Fruit fly (Drosophila melanogaster): ENCODE results near the gene CG31668.
A peak's percentile ranks its signal among the peaks of the same experiment; 100 is the strongest.

The CG31668 gene

DNA sequence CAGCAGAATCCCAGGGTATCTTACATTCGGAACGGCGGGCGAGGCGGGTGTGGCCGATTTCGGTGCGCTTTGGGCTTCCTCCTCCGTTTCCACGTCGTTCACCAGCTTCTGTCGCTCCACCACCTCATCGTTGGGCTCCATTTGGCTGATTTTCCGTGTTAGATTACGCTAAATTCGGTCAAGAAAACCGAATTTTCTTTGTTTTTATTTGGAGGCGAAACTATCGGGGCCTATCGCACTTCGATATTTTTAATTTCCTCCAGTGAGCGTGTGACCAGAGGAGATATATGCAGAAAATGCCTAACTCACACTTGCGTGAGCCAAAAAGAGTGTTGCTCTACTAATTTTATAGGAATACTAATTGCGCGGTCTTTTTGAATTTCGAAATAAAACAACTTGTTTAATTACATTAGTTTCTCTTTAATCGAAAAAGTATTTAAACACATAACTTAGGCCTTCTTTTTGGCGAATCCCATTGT, 13.8 kb downstream of the CG31668 start, which contains the start of gene CG10874 (continued):
- TF ChIP-seq CG12942 (GFP tag; optimal IDR thresholded peaks at IDR 0.05) (no peak), CG13287 (GFP tag; IDR thresholded peaks at IDR 0.05; ENCODE audit: partially characterized antibody) (no peak), Oli (tag; optimal IDR thresholded peaks at IDR 0.05) (no peak), repo (GFP tag; optimal IDR thresholded peaks at IDR 0.05) (no peak), CG14667 (GFP tag; IDR thresholded peaks at IDR 0.05) (no peak), onecut (GFP tag; IDR thresholded peaks at IDR 0.05) (no peak), ato (GFP tag; IDR thresholded peaks at IDR 0.05; ENCODE audit: partially characterized antibody) (no peak), CG9797 (GFP tag; optimal IDR thresholded peaks at IDR 0.05) (peak; percentile 81), HLH4C (GFP tag; IDR thresholded peaks at IDR 0.05; ENCODE audit: partially characterized antibody) (no peak), Elba2 (GFP tag; optimal IDR thresholded peaks at IDR 0.05) (no peak), fd102C (GFP tag; optimal IDR thresholded peaks at IDR 0.05) (no peak), lab (GFP tag; optimal IDR thresholded peaks at IDR 0.05) (no peak), pan (optimal IDR thresholded peaks at IDR 0.05) (no peak), pan (GFP tag; optimal IDR thresholded peaks at IDR 0.05 in 1 of 2, IDR thresholded peaks at IDR 0.05 in 1 of 2) (no peak), CG10267 (tag; optimal IDR thresholded peaks at IDR 0.05) (peak; percentile 61), HHEX (GFP tag; optimal IDR thresholded peaks at IDR 0.05) (no peak), Myb (GFP tag; optimal IDR thresholded peaks at IDR 0.05) (peak; percentile 88), CG11560 (tag; IDR thresholded peaks at IDR 0.05) (no peak), CG18619 (GFP tag; optimal IDR thresholded peaks at IDR 0.05) (no peak), zf30C (GFP tag; optimal IDR thresholded peaks at IDR 0.05) (no peak), CG17359 (tag; optimal IDR thresholded peaks at IDR 0.05) (no peak), Blimp-1 (GFP tag; optimal IDR thresholded peaks at IDR 0.05) (no peak), Xbp1 (GFP tag; optimal IDR thresholded peaks at IDR 0.05) (no peak), gro (GFP tag; optimal IDR thresholded peaks at IDR 0.05) (peak; percentile 29), gsb (GFP tag; IDR thresholded peaks at IDR 0.05) (no peak), CG9609 (GFP tag; optimal IDR thresholded peaks at IDR 0.05) (no peak), luna (GFP tag; optimal IDR thresholded peaks at IDR 0.05) (no peak), pzg (GFP tag; optimal IDR thresholded peaks at IDR 0.05) (peak; percentile 98), cg (GFP tag; optimal IDR thresholded peaks at IDR 0.05) (no peak), CG4282 (GFP tag; optimal IDR thresholded peaks at IDR 0.05) (no peak), cato (GFP tag; optimal IDR thresholded peaks at IDR 0.05; ENCODE audit: borderline replicate concordance) (no peak), CG8944 (GFP tag; optimal IDR thresholded peaks at IDR 0.05) (no peak), CG7928 (GFP tag; optimal IDR thresholded peaks at IDR 0.05) (no peak), ac (GFP tag; optimal IDR thresholded peaks at IDR 0.05) (no peak), dan (GFP tag; IDR thresholded peaks at IDR 0.05) (no peak), CG12391 (tag; optimal IDR thresholded peaks at IDR 0.05) (peak; percentile 10), C15 (GFP tag; IDR thresholded peaks at IDR 0.05) (no peak), tgo (GFP tag; IDR thresholded peaks at IDR 0.05) (no peak), phol (tag; optimal IDR thresholded peaks at IDR 0.05) (peak; percentile 51), CG14710 (tag; optimal IDR thresholded peaks at IDR 0.05) (peak; percentile 100), Ets97D (GFP tag; optimal IDR thresholded peaks at IDR 0.05) (peak; percentile 78), CG18764 (GFP tag; optimal IDR thresholded peaks at IDR 0.05) (peak; percentile 98), CG10543 (GFP tag; optimal IDR thresholded peaks at IDR 0.05) (peak; percentile 3), disco-r (GFP tag; optimal IDR thresholded peaks at IDR 0.05) (no peak), CG17186 (GFP tag; optimal IDR thresholded peaks at IDR 0.05) (peak; percentile 17), Lhr (GFP tag; optimal IDR thresholded peaks at IDR 0.05) (peak; percentile 77), ap (GFP tag; IDR thresholded peaks at IDR 0.05) (no peak), abd-A (tag; optimal IDR thresholded peaks at IDR 0.05) (peak; percentile 57), prd (optimal IDR thresholded peaks at IDR 0.05) (no peak), prd (GFP tag; IDR thresholded peaks at IDR 0.05) (no peak), Dek (tag; optimal IDR thresholded peaks at IDR 0.05) (peak; percentile 17)
